Worm (Caenorhabditis elegans) whole organism, early embryonic: ENCODE results near the gene clec-144.
A peak's percentile ranks its signal among the peaks of the same experiment; 100 is the strongest.

Source experiments
- B0310.2 ChIP-seq: sonication (generic microtip); optimal IDR thresholded peaks from 2 replicates; lab custom pipeline; 2016; ENCODE audit warnings: mild to moderate bottlenecking, missing genetic modification characterization, missing compliant biosample characterization
- F13C5.2 ChIP-seq: sonication (generic microtip); optimal IDR thresholded peaks from 2 replicates; lab custom pipeline; 2017; ENCODE audit warnings: mild to moderate bottlenecking, missing genetic modification characterization, inconsistent platforms, missing compliant biosample characterization
- aly-1 ChIP-seq: sonication (generic microtip); optimal IDR thresholded peaks from 2 replicates; lab custom pipeline; 2016; ENCODE audit warnings: missing genetic modification characterization, missing compliant biosample characterization
- ama-1 ChIP-seq: fragments of 150-350 bp; optimal IDR thresholded peaks from 2 replicates; lab custom pipeline; 2014
- ceh-13 ChIP-seq: fragments of 200-800 bp; sonication (Bioruptor generic); optimal IDR thresholded peaks from 2 replicates; lab custom pipeline; 2018; ENCODE audit warnings: mild to moderate bottlenecking, missing genetic modification characterization, missing compliant biosample characterization
- ceh-36 ChIP-seq: sonication (generic microtip); optimal IDR thresholded peaks from 2 replicates; lab custom pipeline; 2016; ENCODE audit warnings: missing genetic modification characterization, inconsistent platforms, missing compliant biosample characterization
- ets-7 ChIP-seq: sonication (generic microtip); optimal IDR thresholded peaks from 2 replicates; lab custom pipeline; 2016; ENCODE audit warnings: missing genotype, missing genetic modification characterization, missing compliant biosample characterization
- flt-1 ChIP-seq: fragments of 200-800 bp; sonication (Bioruptor generic); IDR thresholded peaks from 2 replicates; pipeline ENCODE4 v1.3.6; 2022; ENCODE audit warnings: missing genetic modification characterization, missing compliant biosample characterization
- hmbx-1 ChIP-seq: sonication (generic microtip); optimal IDR thresholded peaks from 2 replicates; lab custom pipeline; 2016; ENCODE audit warnings: mild to moderate bottlenecking, missing genetic modification characterization, missing compliant biosample characterization
- hmg-4 ChIP-seq: fragments of 200-800 bp; sonication (Bioruptor generic); optimal IDR thresholded peaks from 2 replicates; lab custom pipeline; 2018; ENCODE audit warnings: mild to moderate bottlenecking, missing genetic modification characterization, missing compliant biosample characterization
- hnd-1 ChIP-seq: sonication (generic microtip); optimal IDR thresholded peaks from 2 replicates; lab custom pipeline; 2016; ENCODE audit warnings: missing genetic modification characterization, missing compliant biosample characterization
- pes-1 ChIP-seq: fragments of 200-800 bp; sonication (Bioruptor generic); IDR thresholded peaks from 2 replicates; pipeline ENCODE4 v1.3.6; 2022; ENCODE audit warnings: missing genetic modification reagents, missing genetic modification characterization, missing compliant biosample characterization
- scrt-1 ChIP-seq: fragments of 200-800 bp; sonication (Bioruptor generic); IDR thresholded peaks from 2 replicates; pipeline ENCODE4 v1.3.6; 2022; ENCODE audit warnings: missing genetic modification characterization, missing compliant biosample characterization
- sea-1 ChIP-seq: fragments of 200-800 bp; sonication (Bioruptor generic); conservative IDR thresholded peaks from 2 replicates; pipeline ENCODE4 v1.3.6; 2022; ENCODE audit warnings: missing genetic modification characterization, missing compliant biosample characterization
- tbx-11 ChIP-seq: fragments of 200-800 bp; sonication (Bioruptor generic); IDR thresholded peaks from 2 replicates; pipeline ENCODE4 v1.3.6; 2022; ENCODE audit warnings: missing genetic modification characterization, missing compliant biosample characterization
- tbx-37 ChIP-seq: fragments of 200-800 bp; sonication (Bioruptor generic); conservative IDR thresholded peaks from 2 replicates; pipeline ENCODE4 v1.3.6; 2022; ENCODE audit warnings: missing genetic modification reagents, missing genetic modification characterization, missing compliant biosample characterization
- tra-4 ChIP-seq: sonication (generic microtip); optimal IDR thresholded peaks from 2 replicates; lab custom pipeline; 2017; ENCODE audit warnings: missing genetic modification characterization, missing compliant biosample characterization

clec-144 gene

ce11 chrII:11816475-11816874 lies 15.9 kb downstream of the clec-144 start, which contains the start of gene pap-3:
TSS of gene pap-3 (minus strand) at chrII:11816575.
- TF ChIP-seq B0310.2 (tag; lab: Kevin White, UChicago) (no peak), sea-1 (no peak), tbx-37 (no peak), hnd-1 (tag; lab: Kevin White, UChicago) (no peak), hmbx-1 (tag; lab: Kevin White, UChicago) (no peak), hmg-4 (no peak), flt-1 (no peak), ceh-13 (no peak), ceh-36 (no peak), tbx-11 (GFP tag; lab: Robert Waterston, UW) (no peak)

- TF ChIP-seq hnd-1 (tag; lab: Kevin White, UChicago), result no peak
- no peak for TF ChIP-seq sea-1
- TF ChIP-seq ama-1 (lab: Kevin White, UChicago), result no peak
- no peak for TF ChIP-seq flt-1
- no peak for TF ChIP-seq tra-4
- no peak for TF ChIP-seq tbx-11 (GFP tag; lab: Robert Waterston, UW)
- no peak for TF ChIP-seq B0310.2 (tag; lab: Kevin White, UChicago)
- no peak for TF ChIP-seq pes-1
- no peak for TF ChIP-seq tbx-37
- TF ChIP-seq aly-1 (tag; lab: Kevin White, UChicago), result no peak
- TF ChIP-seq F13C5.2 (tag; lab: Kevin White, UChicago), result no peak
- no peak for TF ChIP-seq ets-7 (tag; lab: Kevin White, UChicago)
- TF ChIP-seq ceh-36, result no peak
Measured at ce11 chrII:11816014-11816413, 16.4 kb downstream of the clec-144 start.

ce11 chrII:11813895-11814369 lies 18.4 kb downstream of the clec-144 start, which contains the start of gene F43G6.8:
TSS of gene F43G6.8 (minus strand) at chrII:11814092.
- TF ChIP-seq hmg-4, result peak; percentile 37
- TF ChIP-seq B0310.2 (tag; lab: Kevin White, UChicago), result no peak
- no peak for TF ChIP-seq tra-4
- no peak for TF ChIP-seq scrt-1 (GFP tag; lab: Robert Waterston, UW)

- TF ChIP-seq hmbx-1 (tag; lab: Kevin White, UChicago) (no peak), ceh-13 (no peak), ceh-36 (no peak), ets-7 (tag; lab: Kevin White, UChicago) (no peak), tbx-11 (GFP tag; lab: Robert Waterston, UW) (no peak), ama-1 (lab: Kevin White, UChicago) (no peak), tbx-37 (no peak)
Measured at ce11 chrII:11811241-11811640, 21.1 kb downstream of the clec-144 start.

ce11 chrII:11810436-11810835 lies 21.9 kb downstream of the clec-144 start, which contains the start of gene F43G6.7:
TSS of gene F43G6.7 (plus strand) at chrII:11810790.
- TF ChIP-seq scrt-1 (GFP tag; lab: Robert Waterston, UW) (no peak), hmg-4 (no peak), flt-1 (no peak), tra-4 (no peak), B0310.2 (tag; lab: Kevin White, UChicago) (no peak), tbx-37 (no peak), aly-1 (tag; lab: Kevin White, UChicago) (no peak), hmbx-1 (tag; lab: Kevin White, UChicago) (no peak), sea-1 (no peak), ceh-36 (no peak), hnd-1 (tag; lab: Kevin White, UChicago) (no peak), F13C5.2 (tag; lab: Kevin White, UChicago) (no peak), ceh-13 (no peak), ama-1 (lab: Kevin White, UChicago) (no peak), pes-1 (no peak), ets-7 (tag; lab: Kevin White, UChicago) (no peak), tbx-11 (GFP tag; lab: Robert Waterston, UW) (no peak)

- TF ChIP-seq pes-1, result no peak
- TF ChIP-seq B0310.2 (tag; lab: Kevin White, UChicago), result no peak
- TF ChIP-seq ama-1 (lab: Kevin White, UChicago), result no peak
- no peak for TF ChIP-seq ceh-36
- no peak for TF ChIP-seq sea-1
- no peak for TF ChIP-seq flt-1
- TF ChIP-seq tra-4, result no peak
- no peak for TF ChIP-seq ceh-13
- TF ChIP-seq tbx-37, result no peak
- no peak for TF ChIP-seq F13C5.2 (tag; lab: Kevin White, UChicago)
- TF ChIP-seq hmg-4, result no peak
- TF ChIP-seq hnd-1 (tag; lab: Kevin White, UChicago), result no peak
- TF ChIP-seq ets-7 (tag; lab: Kevin White, UChicago), result no peak
- no peak for TF ChIP-seq hmbx-1 (tag; lab: Kevin White, UChicago)
- no peak for TF ChIP-seq scrt-1 (GFP tag; lab: Robert Waterston, UW)
- TF ChIP-seq aly-1 (tag; lab: Kevin White, UChicago), result no peak
Measured at ce11 chrII:11808979-11809378, 23.4 kb downstream of the clec-144 start, which contains the start of gene F43G6.10. TSS of gene F43G6.10 (plus strand) at chrII:11809349.

- no peak for TF ChIP-seq F13C5.2 (tag; lab: Kevin White, UChicago)
- no peak for TF ChIP-seq ceh-13
- no peak for TF ChIP-seq sea-1
- TF ChIP-seq ets-7 (tag; lab: Kevin White, UChicago), result no peak
- no peak for TF ChIP-seq hmg-4
- no peak for TF ChIP-seq hnd-1 (tag; lab: Kevin White, UChicago)
- no peak for TF ChIP-seq flt-1
- no peak for TF ChIP-seq scrt-1 (GFP tag; lab: Robert Waterston, UW)
Measured at ce11 chrII:11806256-11806655, 26.1 kb downstream of the clec-144 start, which contains the start of gene jmjd-1.1. TSS of gene jmjd-1.1 (plus strand) at chrII:11806556.

ce11 chrII:11802451-11802850 lies 29.9 kb downstream of the clec-144 start, which contains the start of gene F43G6.17:
TSS of gene F43G6.17 (plus strand) at chrII:11802751.
- no peak for TF ChIP-seq F13C5.2 (tag; lab: Kevin White, UChicago)
- TF ChIP-seq ama-1 (lab: Kevin White, UChicago), result no peak
- no peak for TF ChIP-seq hmbx-1 (tag; lab: Kevin White, UChicago)
- TF ChIP-seq aly-1 (tag; lab: Kevin White, UChicago), result no peak
- no peak for TF ChIP-seq hnd-1 (tag; lab: Kevin White, UChicago)
- TF ChIP-seq tbx-37, result no peak
- TF ChIP-seq ceh-13, result no peak
- TF ChIP-seq hmg-4, result no peak
- TF ChIP-seq pes-1, result no peak
- TF ChIP-seq scrt-1 (GFP tag; lab: Robert Waterston, UW), result no peak
- no peak for TF ChIP-seq B0310.2 (tag; lab: Kevin White, UChicago)
- no peak for TF ChIP-seq tra-4
- no peak for TF ChIP-seq ets-7 (tag; lab: Kevin White, UChicago)
